Fruit fly (Drosophila melanogaster) whole organism, embryonic: ENCODE data around the gene vas.

Source experiments
- Antp ChIP-seq: fragments of 200-800 bp; sonication (Bioruptor generic); optimal IDR thresholded peaks from 3 replicates; lab custom pipeline; 2016; ENCODE audit warnings: missing biosample characterization, missing genetic modification characterization
- Atf6 ChIP-seq: fragments of 200-800 bp; sonication (Bioruptor generic); IDR thresholded peaks from 2 replicates; pipeline ENCODE4 v1.3.6; 2022; ENCODE audit warnings: missing biosample characterization, missing genetic modification characterization
- CG10321 ChIP-seq: fragments of 200-800 bp; sonication (Bioruptor generic); IDR thresholded peaks from 2 replicates; pipeline ENCODE4 v1.3.6; 2022; ENCODE audit warnings: missing biosample characterization, missing genetic modification characterization
- CG12744 ChIP-seq: fragments of 200-800 bp; sonication (Bioruptor generic); optimal IDR thresholded peaks from 2 replicates; lab custom pipeline; 2016; ENCODE audit warnings: missing biosample characterization, missing genetic modification characterization
- CG13123 ChIP-seq: fragments of 200-800 bp; sonication (Bioruptor generic); optimal IDR thresholded peaks from 2 replicates; lab custom pipeline; 2016; ENCODE audit warnings: missing biosample characterization, missing genetic modification characterization
- CG13296 ChIP-seq: fragments of 200-800 bp; sonication (Bioruptor generic); optimal IDR thresholded peaks from 3 replicates; lab custom pipeline; 2018; ENCODE audit warnings: missing biosample characterization, mild to moderate bottlenecking, missing genetic modification characterization
- CG14014 ChIP-seq: fragments of 200-800 bp; sonication (Bioruptor generic); IDR thresholded peaks from 2 replicates; pipeline ENCODE4 v1.3.6; 2022; ENCODE audit warnings: missing biosample characterization, missing genetic modification characterization
- CG14050 ChIP-seq: fragments of 200-800 bp; sonication (Bioruptor generic); IDR thresholded peaks from 3 replicates; pipeline ENCODE4 v1.3.6; 2022; ENCODE audit warnings: missing biosample characterization, missing genetic modification characterization
- CG14710 ChIP-seq: fragments of 200-800 bp; sonication (Bioruptor generic); optimal IDR thresholded peaks from 3 replicates; lab custom pipeline; 2019; ENCODE audit warnings: missing biosample characterization, mild to moderate bottlenecking, missing genetic modification characterization, moderate library complexity
- CG15514 ChIP-seq: fragments of 200-800 bp; sonication (Bioruptor generic); optimal IDR thresholded peaks from 3 replicates; lab custom pipeline; 2017; ENCODE audit warnings: missing biosample characterization, missing genetic modification characterization, mild to moderate bottlenecking, moderate library complexity, missing genetic modification reagents
- CG17186 ChIP-seq: fragments of 200-800 bp; sonication (Bioruptor generic); optimal IDR thresholded peaks from 3 replicates; lab custom pipeline; 2017; ENCODE audit warnings: missing biosample characterization, missing genetic modification reagents, missing genetic modification characterization
- CG17359 ChIP-seq: fragments of 200-800 bp; sonication (Bioruptor generic); optimal IDR thresholded peaks from 3 replicates; lab custom pipeline; 2018; ENCODE audit warnings: missing biosample characterization, mild to moderate bottlenecking, missing genetic modification characterization, moderate library complexity
- CG18619 ChIP-seq: fragments of 200-800 bp; sonication (Bioruptor generic); optimal IDR thresholded peaks from 3 replicates; lab custom pipeline; 2017; ENCODE audit warnings: missing biosample characterization, mild to moderate bottlenecking, missing genetic modification characterization
- CG2116 ChIP-seq: fragments of 200-800 bp; sonication (Bioruptor generic); optimal IDR thresholded peaks from 3 replicates; lab custom pipeline; 2018; ENCODE audit warnings: missing biosample characterization, mild to moderate bottlenecking, missing genetic modification characterization
- CG2678 ChIP-seq: fragments of 200-800 bp; sonication (Bioruptor generic); optimal IDR thresholded peaks from 3 replicates; lab custom pipeline; 2019; ENCODE audit warnings: missing biosample characterization, mild to moderate bottlenecking, missing genetic modification characterization, moderate library complexity
- CG3995 ChIP-seq: fragments of 200-800 bp; sonication (Bioruptor generic); optimal IDR thresholded peaks from 3 replicates; lab custom pipeline; 2016; ENCODE audit warnings: missing biosample characterization, missing genetic modification characterization
- CG8089 ChIP-seq: fragments of 200-800 bp; sonication (Bioruptor generic); optimal IDR thresholded peaks from 3 replicates; lab custom pipeline; 2016; ENCODE audit warnings: missing biosample characterization, missing genetic modification characterization
- CG8281 ChIP-seq: fragments of 200-800 bp; sonication (Bioruptor generic); optimal IDR thresholded peaks from 2 replicates; lab custom pipeline; 2018; ENCODE audit warnings: missing biosample characterization, mild to moderate bottlenecking, missing genetic modification characterization, moderate library complexity
- CG9727 ChIP-seq: fragments of 200-800 bp; sonication (Bioruptor generic); optimal IDR thresholded peaks from 3 replicates; lab custom pipeline; 2017; ENCODE audit warnings: missing biosample characterization, mild to moderate bottlenecking, missing genetic modification characterization
- CoRest ChIP-seq: fragments of 200-800 bp; sonication (Bioruptor generic); optimal IDR thresholded peaks from 3 replicates; lab custom pipeline; 2018; ENCODE audit warnings: missing biosample characterization, mild to moderate bottlenecking, missing genetic modification characterization, moderate library complexity
- Dad ChIP-seq: fragments of 200-800 bp; sonication (Bioruptor generic); optimal IDR thresholded peaks from 3 replicates; lab custom pipeline; 2016; ENCODE audit warnings: missing biosample characterization, missing genetic modification characterization
- Dbx ChIP-seq: fragments of 200-800 bp; sonication (Bioruptor generic); IDR thresholded peaks from 3 replicates; pipeline ENCODE4 v1.3.6; 2022; ENCODE audit warnings: missing biosample characterization, missing genetic modification characterization
- Dip2 ChIP-seq: fragments of 200-800 bp; sonication (Bioruptor generic); IDR thresholded peaks from 2 replicates; pipeline ENCODE4 v1.3.6; 2022; ENCODE audit warnings: missing biosample characterization, missing genetic modification characterization
- H15 ChIP-seq: fragments of 200-800 bp; sonication (Bioruptor generic); IDR thresholded peaks from 3 replicates; pipeline ENCODE4 v1.3.6; 2022; ENCODE audit warnings: missing biosample characterization, missing genetic modification characterization
- Hmr ChIP-seq: fragments of 200-800 bp; sonication (Bioruptor generic); optimal IDR thresholded peaks from 3 replicates; lab custom pipeline; 2017; ENCODE audit warnings: mild to moderate bottlenecking, missing biosample characterization, missing genetic modification reagents, missing genetic modification characterization
- Hr3 ChIP-seq: fragments of 200-800 bp; sonication (Bioruptor generic); optimal IDR thresholded peaks from 3 replicates; lab custom pipeline; 2016; ENCODE audit warnings: missing biosample characterization, missing genetic modification characterization
- Lpt ChIP-seq: fragments of >200 bp; optimal IDR thresholded peaks from 2 replicates; lab custom pipeline; 2018; ENCODE audit warnings: missing biosample characterization, missing genetic modification characterization
- MBD-R2 ChIP-seq: fragments of 200-800 bp; sonication (Bioruptor generic); IDR thresholded peaks from 2 replicates; pipeline ENCODE4 v1.3.6; 2022; ENCODE audit warnings: missing biosample characterization, missing genetic modification characterization
- Scr ChIP-seq: fragments of 200-800 bp; sonication (Bioruptor generic); IDR thresholded peaks from 2 replicates; pipeline ENCODE4 v1.3.6; 2022; ENCODE audit warnings: missing biosample characterization, missing genetic modification characterization; ENCODE audit not compliant: partially characterized antibody
- ab ChIP-seq: fragments of 200-800 bp; sonication (Bioruptor generic); optimal IDR thresholded peaks from 2 replicates; lab custom pipeline; 2016; ENCODE audit warnings: missing biosample characterization, missing genetic modification characterization
- abd-A ChIP-seq: fragments of 200-800 bp; sonication (Bioruptor generic); optimal IDR thresholded peaks from 3 replicates; lab custom pipeline; 2019; ENCODE audit warnings: missing biosample characterization, mild to moderate bottlenecking, missing genetic modification characterization, moderate library complexity
- aop ChIP-seq: fragments of 200-800 bp; sonication (Bioruptor generic); IDR thresholded peaks from 2 replicates; pipeline ENCODE4 v1.3.6; 2022; ENCODE audit warnings: missing biosample characterization, missing genetic modification characterization
- bbx ChIP-seq: fragments of 200-800 bp; sonication (Bioruptor generic); IDR thresholded peaks from 2 replicates; pipeline ENCODE4 v1.3.6; 2022; ENCODE audit warnings: missing biosample characterization, missing genetic modification characterization; ENCODE audit not compliant: partially characterized antibody
- bowl ChIP-seq: fragments of 200-800 bp; sonication (Bioruptor generic); IDR thresholded peaks from 2 replicates; pipeline ENCODE4 v1.3.6; 2022; ENCODE audit warnings: missing biosample characterization, missing genetic modification characterization
- cad ChIP-seq: fragments of >200 bp; optimal IDR thresholded peaks from 2 replicates; lab custom pipeline; 2017; ENCODE audit warnings: missing biosample characterization, missing genetic modification characterization
- cas ChIP-seq: fragments of 200-800 bp; sonication (Bioruptor generic); IDR thresholded peaks from 2 replicates; pipeline ENCODE4 v1.3.6; 2022; ENCODE audit warnings: missing biosample characterization, missing genetic modification characterization
- cg ChIP-seq: fragments of 200-800 bp; sonication (Bioruptor generic); optimal IDR thresholded peaks from 3 replicates; lab custom pipeline; 2019; ENCODE audit warnings: missing biosample characterization, mild to moderate bottlenecking, missing genetic modification characterization, moderate library complexity
- chif ChIP-seq, 2 experiments: fragments of 200-800 bp; sonication (Bioruptor generic); optimal IDR thresholded peaks; 3 replicates each; lab custom pipeline; 2016; ENCODE audit warnings: missing biosample characterization in 2 of 2, missing genetic modification characterization in 2 of 2
- dati ChIP-seq: fragments of 200-800 bp; sonication (Bioruptor generic); IDR thresholded peaks from 2 replicates; pipeline ENCODE4 v1.3.6; 2022; ENCODE audit warnings: missing biosample characterization, missing genetic modification characterization
- her ChIP-seq: fragments of 200-800 bp; sonication (Bioruptor generic); optimal IDR thresholded peaks from 2 replicates; lab custom pipeline; 2016; ENCODE audit warnings: missing biosample characterization, missing genetic modification characterization
- hth ChIP-seq: fragments of >200 bp; optimal IDR thresholded peaks from 2 replicates; lab custom pipeline; 2017; ENCODE audit warnings: inconsistent platforms
- ind ChIP-seq: fragments of 200-800 bp; sonication (Bioruptor generic); optimal IDR thresholded peaks from 3 replicates; lab custom pipeline; 2016; ENCODE audit warnings: missing biosample characterization, missing genetic modification characterization
- lbe ChIP-seq: fragments of 200-800 bp; sonication (Bioruptor generic); optimal IDR thresholded peaks from 2 replicates; lab custom pipeline; 2016; ENCODE audit warnings: missing biosample characterization, mild to moderate bottlenecking, missing genetic modification characterization
- p53 ChIP-seq: fragments of 200-800 bp; sonication (Bioruptor generic); optimal IDR thresholded peaks from 2 replicates; lab custom pipeline; 2016; ENCODE audit warnings: missing biosample characterization, missing genetic modification characterization
- phol ChIP-seq: fragments of 200-800 bp; sonication (Bioruptor generic); optimal IDR thresholded peaks from 3 replicates; lab custom pipeline; 2018; ENCODE audit warnings: missing biosample characterization, mild to moderate bottlenecking, missing genetic modification characterization, moderate library complexity
- rib ChIP-seq: fragments of 200-800 bp; sonication (Bioruptor generic); IDR thresholded peaks from 2 replicates; pipeline ENCODE4 v1.3.6; 2022; ENCODE audit warnings: missing biosample characterization, missing genetic modification characterization
- so ChIP-seq: fragments of 200-800 bp; sonication (Bioruptor generic); IDR thresholded peaks from 3 replicates; pipeline ENCODE4 v1.3.6; 2022; ENCODE audit warnings: missing biosample characterization, missing genetic modification characterization
- tgo ChIP-seq: fragments of 200-800 bp; sonication (Bioruptor generic); IDR thresholded peaks from 3 replicates; pipeline ENCODE4 v1.3.6; 2022; ENCODE audit warnings: missing biosample characterization, missing genetic modification characterization
- ttk ChIP-seq: fragments of 200-800 bp; sonication (Bioruptor generic); IDR thresholded peaks from 2 replicates; pipeline ENCODE4 v2.1.2; 2022; ENCODE audit warnings: missing biosample characterization, missing genetic modification characterization
- vfl ChIP-seq: fragments of 200-800 bp; sonication (Bioruptor generic); optimal IDR thresholded peaks from 2 replicates; lab custom pipeline; 2016; ENCODE audit warnings: missing biosample characterization, missing genetic modification characterization
- zfh2 ChIP-seq: fragments of 200-800 bp; sonication (Bioruptor generic); optimal IDR thresholded peaks from 2 replicates; lab custom pipeline; 2016; ENCODE audit warnings: missing biosample characterization, missing genetic modification characterization

Gene vas

DNA sequence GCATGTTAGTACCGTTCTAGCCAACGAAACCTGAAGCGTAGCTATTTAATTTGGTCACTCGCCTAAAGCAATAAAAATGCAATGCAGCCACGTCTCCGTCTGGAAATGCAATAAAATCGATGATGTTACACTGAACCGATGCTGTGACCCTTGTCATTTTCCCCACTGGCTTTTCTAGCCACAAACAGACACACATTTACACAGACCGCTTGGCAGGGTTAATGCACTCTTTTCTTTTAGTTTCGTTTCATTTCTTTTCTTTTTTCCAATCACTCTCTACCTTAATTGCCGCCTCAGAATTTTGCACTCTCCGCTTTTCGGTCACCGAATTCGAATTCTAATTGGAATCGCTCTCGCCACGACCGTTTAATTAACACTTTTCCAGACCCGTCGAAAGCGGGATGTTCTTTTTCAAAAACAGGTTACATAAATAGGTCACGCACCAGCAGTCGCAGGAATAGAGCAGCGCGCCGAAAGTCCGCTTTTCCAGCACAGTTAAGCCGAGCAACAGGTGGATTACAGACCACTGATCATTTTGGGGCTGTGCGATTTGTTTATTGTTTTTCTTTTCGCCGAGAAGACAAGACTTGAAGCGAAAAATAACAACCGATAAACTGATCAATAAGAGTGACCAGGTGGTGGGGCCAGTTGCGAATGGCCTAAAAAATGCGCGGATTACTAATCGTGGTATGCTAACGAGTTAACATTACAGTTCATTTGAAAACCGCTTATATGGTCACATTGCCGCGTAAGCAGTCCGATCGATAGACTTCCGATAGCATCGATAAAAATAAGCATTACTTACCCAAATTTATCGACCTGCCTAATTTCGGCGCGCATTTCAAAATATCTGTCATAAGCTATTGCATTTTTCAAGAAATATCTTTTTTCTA lies 4.0 kb upstream of the vas start, which contains the start of gene ck (continued):
- TF ChIP-seq bowl = no peak
- no peak for TF ChIP-seq CG14014 (GFP tag; lab: Robert Waterston, UW)
- no peak for TF ChIP-seq CG14050 (GFP tag; lab: Robert Waterston, UW)
- no peak for TF ChIP-seq CG13296
- peak; percentile 15 for TF ChIP-seq CoRest (tag; lab: Kevin White, UChicago)
- peak; percentile 21 for TF ChIP-seq p53
- TF ChIP-seq CG17359 (tag; lab: Kevin White, UChicago) = no peak
- no peak for TF ChIP-seq tgo (GFP tag; lab: Robert Waterston, UW)
- peak; percentile 50 for TF ChIP-seq CG15514 (GFP tag; lab: Kevin White, UChicago)
- TF ChIP-seq cad (GFP tag; lab: Kevin White, UChicago) = no peak
- no peak for TF ChIP-seq CG2678 (tag; lab: Kevin White, UChicago)
- no peak for TF ChIP-seq CG10321
- TF ChIP-seq vfl = no peak
- TF ChIP-seq Hr3 = no peak
- peak; percentile 57 for TF ChIP-seq MBD-R2
- TF ChIP-seq CG9727 (GFP tag; lab: Kevin White, UChicago) = no peak
- TF ChIP-seq ab (GFP tag; lab: Kevin White, UChicago) = no peak
- no peak for TF ChIP-seq zfh2
- no peak for TF ChIP-seq Dad
- TF ChIP-seq Lpt (GFP tag; lab: Kevin White, UChicago) = no peak
- no peak for TF ChIP-seq cas (GFP tag; lab: Robert Waterston, UW)
- no peak for TF ChIP-seq CG8281 (tag; lab: Kevin White, UChicago)
- TF ChIP-seq cg (GFP tag; lab: Kevin White, UChicago) = peak; percentile 46
- TF ChIP-seq CG13123 (GFP tag; lab: Kevin White, UChicago) = no peak
- TF ChIP-seq lbe (GFP tag; lab: Kevin White, UChicago) = no peak
- TF ChIP-seq Atf6 (GFP tag; lab: Robert Waterston, UW) = no peak
- TF ChIP-seq CG12744 (GFP tag; lab: Kevin White, UChicago) = no peak
- TF ChIP-seq ttk (GFP tag; lab: Robert Waterston, UW) = no peak
- TF ChIP-seq CG18619 (GFP tag; lab: Kevin White, UChicago) = no peak
- TF ChIP-seq Dbx (GFP tag; lab: Robert Waterston, UW) = no peak
- no peak for TF ChIP-seq rib
- no peak for TF ChIP-seq Dip2 (GFP tag; lab: Robert Waterston, UW)
- TF ChIP-seq phol (tag; lab: Kevin White, UChicago) = peak; percentile 10
- TF ChIP-seq hth (lab: Kevin White, UChicago) = no peak
- TF ChIP-seq H15 = no peak
- TF ChIP-seq dati (GFP tag; lab: Robert Waterston, UW) = no peak
- TF ChIP-seq Antp (GFP tag; lab: Kevin White, UChicago) = no peak
- no peak for TF ChIP-seq aop (GFP tag; lab: Robert Waterston, UW)
- no peak for TF ChIP-seq so (GFP tag; lab: Robert Waterston, UW)
- TF ChIP-seq abd-A (tag; lab: Kevin White, UChicago) = no peak
- peak; percentile 49 for TF ChIP-seq CG14710 (tag; lab: Kevin White, UChicago)
- TF ChIP-seq CG3995 (GFP tag; lab: Kevin White, UChicago) = peak; percentile 13
- TF ChIP-seq CG17186 (GFP tag; lab: Kevin White, UChicago) = no peak
- TF ChIP-seq her (GFP tag; lab: Kevin White, UChicago) = no peak
- peak; percentile 88 for TF ChIP-seq bbx
- TF ChIP-seq CG8089 (GFP tag; lab: Kevin White, UChicago) = no peak
- no peak for TF ChIP-seq ind (GFP tag; lab: Kevin White, UChicago)
- no peak for TF ChIP-seq chif (GFP tag; optimal IDR thresholded peaks at IDR 0.05; lab: Kevin White, UChicago)
- TF ChIP-seq CG2116 (GFP tag; lab: Kevin White, UChicago) = peak; percentile 77
- peak; percentile 67 for TF ChIP-seq Scr (GFP tag; lab: Robert Waterston, UW)
- TF ChIP-seq Hmr (GFP tag; lab: Kevin White, UChicago) = peak; percentile 64
